Worm (Caenorhabditis elegans) whole organism, young adult: Measurements from ENCODE around the gene tsp-1.

Experiments
- B0019.2 ChIP-seq: fragments of 200-800 bp; sonication (Bioruptor generic); conservative IDR thresholded peaks from 2 replicates; pipeline ENCODE4 v1.3.6; 2022; ENCODE audit warnings: missing genetic modification reagents, missing genetic modification characterization, missing compliant biosample characterization
- C17E4.6 ChIP-seq: fragments of 200-800 bp; sonication (Bioruptor generic); IDR thresholded peaks from 2 replicates; pipeline ENCODE4 v1.3.6; 2022; ENCODE audit warnings: missing genetic modification reagents, missing genetic modification characterization, missing compliant biosample characterization
- Y67H2A.10 ChIP-seq: fragments of 200-800 bp; sonication (Bioruptor generic); conservative IDR thresholded peaks from 2 replicates; pipeline ENCODE4 v1.3.6; 2022; ENCODE audit warnings: missing genetic modification reagents, missing genetic modification characterization, missing compliant biosample characterization
- ceh-79 ChIP-seq: sonication (generic microtip); optimal IDR thresholded peaks from 2 replicates; lab custom pipeline; 2017; ENCODE audit warnings: mild to moderate bottlenecking, missing genetic modification characterization, missing compliant biosample characterization
- egl-44 ChIP-seq: fragments of 200-800 bp; sonication (Bioruptor generic); IDR thresholded peaks from 2 replicates; pipeline ENCODE4 v1.3.6; 2022; ENCODE audit warnings: missing genetic modification reagents, missing genetic modification characterization, missing compliant biosample characterization
- egrh-3 ChIP-seq: fragments of 200-800 bp; sonication (Bioruptor generic); IDR thresholded peaks from 2 replicates; pipeline ENCODE4 v1.3.6; 2022; ENCODE audit warnings: missing genetic modification reagents, missing genetic modification characterization, missing compliant biosample characterization
- him-1 ChIP-seq: sonication (generic microtip); optimal IDR thresholded peaks from 2 replicates; lab custom pipeline; 2016; ENCODE audit warnings: missing genotype, missing genetic modification reagents, missing genetic modification characterization, missing compliant biosample characterization
- lin-26 ChIP-seq: fragments of 200-800 bp; sonication (Bioruptor generic); IDR thresholded peaks from 2 replicates; pipeline ENCODE4 v1.3.6; 2022; ENCODE audit warnings: missing genetic modification reagents, missing genetic modification characterization, missing compliant biosample characterization
- madf-3 ChIP-seq: fragments of 200-800 bp; sonication (Bioruptor generic); IDR thresholded peaks from 2 replicates; pipeline ENCODE4 v1.3.6; 2022; ENCODE audit warnings: missing genetic modification reagents, missing genetic modification characterization, missing compliant biosample characterization
- rec-8 ChIP-seq, 2 experiments: sonication (generic microtip); optimal IDR thresholded peaks; 2 replicates each; lab custom pipeline; 2016; ENCODE audit warnings: mild to moderate bottlenecking in 2 of 2, missing genetic modification characterization in 2 of 2, missing genetic modification reagents in 2 of 2, missing genotype in 2 of 2, missing biosample characterization in 1 of 2, missing compliant biosample characterization in 1 of 2, moderate library complexity in 1 of 2
- tbx-9 ChIP-seq: sonication (generic microtip); optimal IDR thresholded peaks from 2 replicates; lab custom pipeline; 2016; ENCODE audit warnings: borderline replicate concordance, missing genetic modification characterization, inconsistent platforms, missing compliant biosample characterization
- unc-62 ChIP-seq: fragments of 150-350 bp; optimal IDR thresholded peaks from 2 replicates; lab custom pipeline; 2014; ENCODE audit warnings: missing biosample characterization, missing genetic modification reagents, missing genetic modification characterization

DNA sequence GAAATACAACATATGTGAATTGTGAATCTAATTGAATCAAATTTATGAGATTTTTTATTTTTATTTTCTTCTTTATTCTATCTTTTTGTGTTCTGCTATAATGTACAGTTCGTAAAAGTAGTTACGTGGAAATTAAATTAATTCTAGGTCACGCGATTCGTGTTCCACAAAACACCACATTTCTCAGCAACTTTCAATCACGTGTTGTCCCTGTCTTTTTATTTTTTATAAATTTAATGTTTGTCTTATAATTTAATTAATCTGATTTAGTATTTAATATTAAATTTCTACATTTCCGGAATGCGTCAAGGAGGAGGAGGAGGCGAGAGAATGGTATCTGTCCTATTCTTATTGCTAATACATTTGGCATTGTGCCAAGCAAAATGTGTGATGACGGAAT lies 18.8 kb upstream of the tsp-1 start, which contains the start of gene ncr-2:
- TF ChIP-seq lin-26 (GFP tag; lab: Robert Waterston, UW): no peak
- no peak for TF ChIP-seq him-1 (tag; lab: Kevin White, UChicago)
- no peak for TF ChIP-seq unc-62 (GFP tag; lab: Kevin White, UChicago)
- TF ChIP-seq tbx-9 (tag; lab: Kevin White, UChicago): no peak
- no peak for TF ChIP-seq ceh-79
- no peak for TF ChIP-seq C17E4.6 (GFP tag; lab: Robert Waterston, UW)
- no peak for TF ChIP-seq rec-8 (tag; optimal IDR thresholded peaks at IDR 0.05; lab: Kevin White, UChicago)
- TF ChIP-seq egrh-3 (GFP tag; lab: Robert Waterston, UW): no peak
- TF ChIP-seq madf-3 (GFP tag; lab: Robert Waterston, UW): no peak
- TF ChIP-seq Y67H2A.10 (GFP tag; lab: Robert Waterston, UW): no peak
- no peak for TF ChIP-seq egl-44 (GFP tag; lab: Robert Waterston, UW)
- no peak for TF ChIP-seq B0019.2 (GFP tag; lab: Robert Waterston, UW)
